Worm (Caenorhabditis elegans) whole organism, young adult: ENCODE measurements around the gene Y48B6A.1.

Experiments used
- B0336.3 ChIP-seq: fragments of 200-800 bp; sonication (Bioruptor generic); IDR thresholded peaks from 2 replicates; pipeline ENCODE4 v1.3.6; 2022; ENCODE audit warnings: missing genetic modification characterization, missing compliant biosample characterization
- F22D6.2 ChIP-seq: sonication (generic microtip); optimal IDR thresholded peaks from 2 replicates; lab custom pipeline; 2016; ENCODE audit warnings: mild to moderate bottlenecking, missing genetic modification characterization, missing compliant biosample characterization
- F37B4.10 ChIP-seq: fragments of 200-800 bp; sonication (Bioruptor generic); IDR thresholded peaks from 2 replicates; pipeline ENCODE4 v1.3.6; 2022; ENCODE audit warnings: missing genetic modification characterization, missing compliant biosample characterization
- F57A8.1 ChIP-seq: fragments of 200-800 bp; sonication (Bioruptor generic); optimal IDR thresholded peaks from 2 replicates; lab custom pipeline; 2018; ENCODE audit warnings: mild to moderate bottlenecking, missing genetic modification characterization, moderate library complexity, missing compliant biosample characterization
- T07F8.4 ChIP-seq: sonication (generic microtip); optimal IDR thresholded peaks from 2 replicates; lab custom pipeline; 2016; ENCODE audit warnings: mild to moderate bottlenecking, missing genetic modification characterization, moderate library complexity, missing compliant biosample characterization
- T26A5.8 ChIP-seq: sonication (generic microtip); optimal IDR thresholded peaks from 2 replicates; lab custom pipeline; 2016; ENCODE audit warnings: missing genetic modification characterization, missing compliant biosample characterization
- Y67H2A.10 ChIP-seq: fragments of 200-800 bp; sonication (Bioruptor generic); conservative IDR thresholded peaks from 2 replicates; pipeline ENCODE4 v1.3.6; 2022; ENCODE audit warnings: missing genetic modification reagents, missing genetic modification characterization, missing compliant biosample characterization
- ama-1 ChIP-seq, 3 experiments: fragments of 150-350 bp in 1 of 3; sonication (generic microtip) in 2 of 3; optimal IDR thresholded peaks; 2 replicates each; lab custom pipeline; 2014 to 2018; ENCODE audit warnings: missing biosample characterization in 2 of 3, missing genetic modification characterization in 2 of 3, missing genetic modification reagents in 2 of 3
- atf-7 ChIP-seq: sonication (generic microtip); optimal IDR thresholded peaks from 2 replicates; lab custom pipeline; 2017; ENCODE audit warnings: mild to moderate bottlenecking, missing genetic modification characterization, missing compliant biosample characterization
- attf-6 ChIP-seq: fragments of 200-800 bp; sonication (Bioruptor generic); IDR thresholded peaks from 2 replicates; pipeline ENCODE4 v1.3.6; 2022; ENCODE audit warnings: missing genetic modification reagents, missing genetic modification characterization, missing compliant biosample characterization
- bed-1 ChIP-seq: fragments of 200-800 bp; sonication (Bioruptor generic); IDR thresholded peaks from 2 replicates; pipeline ENCODE4 v1.3.6; 2022; ENCODE audit warnings: missing genetic modification reagents, missing genetic modification characterization, missing compliant biosample characterization
- cebp-1 ChIP-seq, 2 experiments: fragments of 200-800 bp in 1 of 2; sonication (Bioruptor generic) in 1 of 2; sonication (generic microtip) in 1 of 2; IDR thresholded peaks in 1 of 2; optimal IDR thresholded peaks in 1 of 2; 2 replicates each; pipeline versions ENCODE4 v1.3.6 to Lab custom; 2017 to 2022; ENCODE audit warnings: missing compliant biosample characterization in 2 of 2, missing genetic modification characterization in 2 of 2, mild to moderate bottlenecking in 1 of 2, missing genetic modification reagents in 1 of 2, moderate library complexity in 1 of 2
- cebp-2 ChIP-seq: fragments of 200-800 bp; sonication (Bioruptor generic); IDR thresholded peaks from 2 replicates; pipeline ENCODE4 v1.3.6; 2022; ENCODE audit warnings: missing genetic modification characterization, missing compliant biosample characterization
- ceh-91 ChIP-seq: fragments of 200-800 bp; sonication (Bioruptor generic); IDR thresholded peaks from 2 replicates; pipeline ENCODE4 v1.3.6; 2022; ENCODE audit warnings: missing genetic modification reagents, missing genetic modification characterization, missing compliant biosample characterization
- chd-7 ChIP-seq: sonication (generic microtip); optimal IDR thresholded peaks from 2 replicates; lab custom pipeline; 2016; ENCODE audit warnings: mild to moderate bottlenecking, missing genetic modification characterization, moderate library complexity, missing compliant biosample characterization
- hlh-26 ChIP-seq: fragments of 200-800 bp; sonication (Bioruptor generic); conservative IDR thresholded peaks from 2 replicates; pipeline ENCODE4 v1.3.6; 2022; ENCODE audit warnings: missing genetic modification reagents, missing genetic modification characterization, missing compliant biosample characterization
- hmg-1.2 ChIP-seq: fragments of 200-800 bp; sonication (Bioruptor generic); IDR thresholded peaks from 2 replicates; pipeline ENCODE4 v1.3.6; 2022; ENCODE audit warnings: missing genetic modification reagents, missing genetic modification characterization, missing compliant biosample characterization
- lir-1 ChIP-seq: fragments of 200-800 bp; sonication (Bioruptor generic); conservative IDR thresholded peaks from 2 replicates; pipeline ENCODE4 v1.3.6; 2022; ENCODE audit warnings: missing genetic modification reagents, missing genetic modification characterization, missing compliant biosample characterization
- madf-3 ChIP-seq: fragments of 200-800 bp; sonication (Bioruptor generic); IDR thresholded peaks from 2 replicates; pipeline ENCODE4 v1.3.6; 2022; ENCODE audit warnings: missing genetic modification reagents, missing genetic modification characterization, missing compliant biosample characterization
- nfya-1 ChIP-seq: sonication (generic microtip); optimal IDR thresholded peaks from 2 replicates; lab custom pipeline; 2017; ENCODE audit warnings: antibody characterized with exemption, missing compliant biosample characterization, missing genetic modification characterization, borderline replicate concordance; ENCODE audit not compliant: insufficient read depth
- nhr-120 ChIP-seq: fragments of 200-800 bp; sonication (Bioruptor generic); IDR thresholded peaks from 2 replicates; pipeline ENCODE4 v1.3.6; 2022; ENCODE audit warnings: missing genetic modification characterization, missing compliant biosample characterization
- nhr-27 ChIP-seq: fragments of 200-800 bp; sonication (Bioruptor generic); optimal IDR thresholded peaks from 2 replicates; lab custom pipeline; 2018; ENCODE audit warnings: mild to moderate bottlenecking, missing genetic modification characterization, moderate library complexity, missing compliant biosample characterization
- nhr-80 ChIP-seq: sonication (generic microtip); optimal IDR thresholded peaks from 2 replicates; lab custom pipeline; 2016; ENCODE audit warnings: missing genetic modification characterization, missing compliant biosample characterization
- snpc-1.3 ChIP-seq: sonication (generic microtip); optimal IDR thresholded peaks from 2 replicates; lab custom pipeline; 2017; ENCODE audit warnings: missing genetic modification characterization, mild to moderate bottlenecking, missing compliant biosample characterization, antibody characterized with exemption, moderate library complexity, missing genotype, missing genetic modification reagents; ENCODE audit not compliant: insufficient read depth
- unc-62 ChIP-seq: fragments of 150-350 bp; optimal IDR thresholded peaks from 2 replicates; lab custom pipeline; 2014; ENCODE audit warnings: missing biosample characterization, missing genetic modification reagents, missing genetic modification characterization
- xnd-1 ChIP-seq: sonication (generic microtip); optimal IDR thresholded peaks from 2 replicates; lab custom pipeline; 2016; ENCODE audit warnings: missing genotype, missing genetic modification reagents, missing genetic modification characterization, missing compliant biosample characterization
- zfh-2 ChIP-seq: fragments of 200-800 bp; sonication (Bioruptor generic); conservative IDR thresholded peaks from 2 replicates; pipeline ENCODE4 v1.3.6; 2022; ENCODE audit warnings: missing genetic modification reagents, missing genetic modification characterization, missing compliant biosample characterization
- ztf-22 ChIP-seq: fragments of 200-800 bp; sonication (Bioruptor generic); optimal IDR thresholded peaks from 2 replicates; lab custom pipeline; 2018; ENCODE audit warnings: mild to moderate bottlenecking, missing genetic modification characterization, moderate library complexity, missing compliant biosample characterization
- ztf-25 ChIP-seq: fragments of 200-800 bp; sonication (Bioruptor generic); IDR thresholded peaks from 2 replicates; pipeline ENCODE4 v1.3.6; 2022; ENCODE audit warnings: missing genetic modification reagents, missing genetic modification characterization, missing compliant biosample characterization
- ztf-6 ChIP-seq: fragments of 200-800 bp; sonication (Bioruptor generic); IDR thresholded peaks from 2 replicates; pipeline ENCODE4 v1.3.6; 2022; ENCODE audit warnings: missing genetic modification reagents, missing genetic modification characterization, missing compliant biosample characterization

Y48B6A.1 gene

ce11 chrII:14187456-14187855 lies 33.3 kb upstream of the Y48B6A.1 start:
- TF ChIP-seq ztf-25 (GFP tag; lab: Robert Waterston, UW) (no peak), hlh-26 (GFP tag; lab: Robert Waterston, UW) (no peak), F37B4.10 (GFP tag; lab: Robert Waterston, UW) (no peak), ztf-6 (GFP tag; lab: Robert Waterston, UW) (no peak), cebp-2 (GFP tag; lab: Robert Waterston, UW) (no peak), nhr-120 (no peak), madf-3 (GFP tag; lab: Robert Waterston, UW) (no peak), T26A5.8 (no peak), unc-62 (GFP tag; lab: Kevin White, UChicago) (no peak), B0336.3 (GFP tag; lab: Robert Waterston, UW) (no peak), nhr-80 (no peak), bed-1 (GFP tag; lab: Robert Waterston, UW) (no peak), ztf-22 (no peak), xnd-1 (tag; lab: Kevin White, UChicago) (no peak), Y67H2A.10 (GFP tag; lab: Robert Waterston, UW) (no peak)

DNA sequence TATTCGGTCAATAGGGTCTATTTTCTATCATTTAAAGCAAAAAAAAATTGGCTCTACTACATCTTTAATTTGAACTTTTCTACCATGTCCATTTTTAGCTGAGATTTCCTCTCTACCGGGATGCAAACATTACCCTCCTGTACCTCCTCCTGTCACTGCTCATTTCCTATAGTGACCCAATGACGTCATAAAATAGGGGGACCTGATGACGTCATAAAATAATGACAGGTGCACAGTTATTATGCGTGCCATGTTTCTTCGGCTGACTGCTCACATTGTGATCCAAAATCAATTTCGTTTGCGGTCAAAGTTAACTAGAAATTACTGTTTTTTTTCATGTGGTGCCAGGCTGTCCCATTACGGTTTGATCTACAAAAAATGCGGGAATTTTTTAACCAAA lies 32.8 kb upstream of the Y48B6A.1 start:
- TF ChIP-seq attf-6 (GFP tag; lab: Robert Waterston, UW): no peak
- peak; percentile 6 for TF ChIP-seq atf-7 (tag; lab: Kevin White, UChicago)
- TF ChIP-seq hmg-1.2 (GFP tag; lab: Robert Waterston, UW): no peak
- TF ChIP-seq chd-7 (tag; lab: Kevin White, UChicago): no peak

ce11 chrII:14178233-14178969 lies 24.2 kb upstream of the Y48B6A.1 start, which contains the start of gene efhd-1:
Gene efhd-1 (plus strand): TSS chrII:14178814.
- no peak for TF ChIP-seq ceh-91
- no peak for TF ChIP-seq F57A8.1
- no peak for TF ChIP-seq F22D6.2 (tag; lab: Kevin White, UChicago)
- TF ChIP-seq lir-1 (GFP tag; lab: Robert Waterston, UW): no peak
- TF ChIP-seq T07F8.4 (tag; lab: Kevin White, UChicago): no peak
- TF ChIP-seq cebp-1 (GFP tag; IDR thresholded peaks at IDR 0.05; lab: Robert Waterston, UW): no peak
- TF ChIP-seq cebp-1 (tag; optimal IDR thresholded peaks at IDR 0.05; lab: Kevin White, UChicago): peak; percentile 91

- TF ChIP-seq ama-1 (optimal IDR thresholded peaks at IDR 0.05; lab: Kevin White, UChicago): no peak
- TF ChIP-seq ama-1 (GFP tag; optimal IDR thresholded peaks at IDR 0.05; lab: Kevin White, UChicago): no peak
- TF ChIP-seq zfh-2 (GFP tag; lab: Robert Waterston, UW): peak; percentile 50; the same call in 1 of the 2 replicates
Observed at ce11 chrII:14176642-14177041, 22.5 kb upstream of the Y48B6A.1 start.

DNA sequence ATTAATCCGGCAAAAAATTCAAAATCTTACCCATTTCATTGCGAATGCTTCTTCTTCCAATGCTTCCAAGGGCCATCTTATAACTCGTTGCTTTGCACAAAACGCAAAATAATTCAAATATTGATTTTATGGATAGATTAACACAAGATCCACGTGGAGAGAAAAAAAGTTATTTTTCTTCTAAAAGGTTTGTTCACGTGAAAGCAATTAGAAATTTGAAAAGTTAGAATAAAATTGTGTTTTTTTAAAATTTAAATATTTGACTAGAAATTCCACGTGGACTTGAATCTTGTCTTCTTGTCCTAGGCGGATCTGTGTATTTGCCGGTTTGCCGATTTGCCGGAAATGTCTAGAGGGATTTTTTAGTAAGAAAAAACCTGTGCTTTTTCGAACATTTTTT lies 20.9 kb upstream of the Y48B6A.1 start, which contains the start of gene Y48B6A.5:
Y48B6A.5 (minus strand) TSS at position 101 of the 400 bp plus-strand sequence.
- no peak for TF ChIP-seq cebp-2 (GFP tag; lab: Robert Waterston, UW)
- no peak for TF ChIP-seq nfya-1 (tag; lab: Kevin White, UChicago)
- TF ChIP-seq F37B4.10 (GFP tag; lab: Robert Waterston, UW): no peak
- TF ChIP-seq nhr-27 (tag; lab: Kevin White, UChicago): no peak
- TF ChIP-seq snpc-1.3 (tag; lab: Kevin White, UChicago): no peak
- no peak for TF ChIP-seq Y67H2A.10 (GFP tag; lab: Robert Waterston, UW)
- TF ChIP-seq, all 124 proteins: peak for 0
